Fruit fly (Drosophila melanogaster): ENCODE data around the gene CG5418.

The CG5418 gene

dm6 chr2L:12483866-12484554 lies 31.0 kb upstream of the CG5418 start (continued):
- TF ChIP-seq z (GFP tag; IDR thresholded peaks at IDR 0.05) (peak; percentile 70; the same call in 2 of the 3 replicates), CG8478 (optimal IDR thresholded peaks at IDR 0.05) (no peak), slp2 (GFP tag; optimal IDR thresholded peaks at IDR 0.05) (peak; percentile 81), CG11723 (GFP tag; optimal IDR thresholded peaks at IDR 0.05) (peak; percentile 75), Sox100B (GFP tag; optimal IDR thresholded peaks at IDR 0.05) (peak; percentile 89), fd3F (GFP tag; optimal IDR thresholded peaks at IDR 0.05) (peak; percentile 88), CG14860 (GFP tag; IDR thresholded peaks at IDR 0.05; ENCODE audit: partially characterized antibody) (no peak), Hr39 (optimal IDR thresholded peaks at IDR 0.05) (no peak), Max (GFP tag; optimal IDR thresholded peaks at IDR 0.05) (peak; percentile 79), sens-2 (GFP tag; IDR thresholded peaks at IDR 0.05) (peak; percentile 70), CG16863 (GFP tag; optimal IDR thresholded peaks at IDR 0.05) (peak; percentile 88), Sry-β (GFP tag; optimal IDR thresholded peaks at IDR 0.05) (peak; percentile 10), CG10321 (GFP tag; IDR thresholded peaks at IDR 0.05) (peak; percentile 61; the same call in 1 of the 2 replicates), Dp (GFP tag; optimal IDR thresholded peaks at IDR 0.05) (no peak), pb (GFP tag; optimal IDR thresholded peaks at IDR 0.05) (peak; percentile 81), unpg (GFP tag; optimal IDR thresholded peaks at IDR 0.05) (peak; percentile 92), CTCF (GFP tag; optimal IDR thresholded peaks at IDR 0.05) (no peak), shn (GFP tag; optimal IDR thresholded peaks at IDR 0.05) (peak; percentile 91), br (optimal IDR thresholded peaks at IDR 0.05) (no peak), Hand (GFP tag; optimal IDR thresholded peaks at IDR 0.05) (peak; percentile 80), Atf-2 (GFP tag; optimal IDR thresholded peaks at IDR 0.05) (peak; percentile 87), vnd (GFP tag; IDR thresholded peaks at IDR 0.05; ENCODE audit: partially characterized antibody) (no peak), dysf (GFP tag; IDR thresholded peaks at IDR 0.05) (peak; percentile 90; the same call in 2 of the 3 replicates), Mrtf (GFP tag; IDR thresholded peaks at IDR 0.05) (no peak; the same call in 2 of the 3 replicates), CG4360 (GFP tag; IDR thresholded peaks at IDR 0.05) (no peak; the same call in 1 of the 2 replicates), mirr (GFP tag; optimal IDR thresholded peaks at IDR 0.05) (peak; percentile 82), CG1792 (GFP tag; optimal IDR thresholded peaks at IDR 0.05) (peak; percentile 81), CG31388 (GFP tag; optimal IDR thresholded peaks at IDR 0.05) (peak; percentile 58), NfI (GFP tag; optimal IDR thresholded peaks at IDR 0.05) (peak; percentile 90), CG8924 (tag; optimal IDR thresholded peaks at IDR 0.05) (peak; percentile 91), CG6689 (GFP tag; IDR thresholded peaks at IDR 0.05) (peak; percentile 91), Bgb (GFP tag; IDR thresholded peaks at IDR 0.05; ENCODE audit: partially characterized antibody) (no peak), ranshi (GFP tag; IDR thresholded peaks at IDR 0.05) (peak; percentile 83; the same call in 1 of the 2 replicates), schlank (tag; optimal IDR thresholded peaks at IDR 0.05) (peak; percentile 77), CG10267 (tag; optimal IDR thresholded peaks at IDR 0.05) (peak; percentile 79), CG11504 (tag; optimal IDR thresholded peaks at IDR 0.05) (peak; percentile 92), CG12219 (GFP tag; optimal IDR thresholded peaks at IDR 0.05) (peak; percentile 93), slbo (GFP tag; IDR thresholded peaks at IDR 0.05) (peak; percentile 88), Dad (GFP tag; optimal IDR thresholded peaks at IDR 0.05) (peak; percentile 82), otp (GFP tag; IDR thresholded peaks at IDR 0.05) (peak; percentile 81; the same call in 2 of the 3 replicates), Doc3 (GFP tag; IDR thresholded peaks at IDR 0.05; ENCODE audit: partially characterized antibody) (no peak), Fer1 (GFP tag; optimal IDR thresholded peaks at IDR 0.05) (peak; percentile 87), CG1832 (GFP tag; optimal IDR thresholded peaks at IDR 0.05) (no peak), zen (tag; optimal IDR thresholded peaks at IDR 0.05) (peak; percentile 65), CG11398 (GFP tag; optimal IDR thresholded peaks at IDR 0.05) (peak; percentile 89), pfk (GFP tag; optimal IDR thresholded peaks at IDR 0.05) (peak; percentile 9), CG17359 (tag; optimal IDR thresholded peaks at IDR 0.05) (peak; percentile 91), wor (GFP tag; IDR thresholded peaks at IDR 0.05) (peak; percentile 73), h (optimal IDR thresholded peaks at IDR 0.05) (no peak), CG4424 (GFP tag; optimal IDR thresholded peaks at IDR 0.05) (peak; percentile 89), pita (GFP tag; optimal IDR thresholded peaks at IDR 0.05) (no peak)
